Worm (Caenorhabditis elegans): Measurements from ENCODE around the gene Y73B6BL.31.

Y73B6BL.31 gene

DNA sequence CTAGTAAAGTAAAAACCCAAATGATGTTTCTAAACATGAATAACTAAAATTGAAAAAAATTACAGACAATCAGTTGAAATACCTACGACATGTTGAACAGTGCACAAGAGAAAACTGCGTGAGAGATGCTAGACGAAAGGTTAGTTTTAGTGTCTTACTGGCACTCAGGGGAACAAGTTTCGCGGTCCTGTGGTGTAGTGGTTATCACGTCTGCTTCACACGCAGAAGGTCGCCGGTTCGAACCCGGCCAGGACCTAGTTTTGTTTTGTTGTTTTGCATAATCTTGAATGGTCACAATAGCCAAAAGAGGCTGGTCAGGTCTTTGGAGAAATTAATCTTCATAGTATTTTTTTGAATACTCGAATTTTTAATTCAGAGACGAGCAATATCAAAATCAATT, 39.3 kb downstream of the Y73B6BL.31 start (continued):
- no peak for TF ChIP-seq F10B5.3 (tag; optimal IDR thresholded peaks at IDR 0.05)
- peak; percentile 93 for TF ChIP-seq arid-1 (GFP tag; conservative IDR thresholded peaks at IDR 0.05)
- no peak for TF ChIP-seq zag-1 (tag; optimal IDR thresholded peaks at IDR 0.05)
- TF ChIP-seq aha-1 (tag): peak; percentile 93

DNA sequence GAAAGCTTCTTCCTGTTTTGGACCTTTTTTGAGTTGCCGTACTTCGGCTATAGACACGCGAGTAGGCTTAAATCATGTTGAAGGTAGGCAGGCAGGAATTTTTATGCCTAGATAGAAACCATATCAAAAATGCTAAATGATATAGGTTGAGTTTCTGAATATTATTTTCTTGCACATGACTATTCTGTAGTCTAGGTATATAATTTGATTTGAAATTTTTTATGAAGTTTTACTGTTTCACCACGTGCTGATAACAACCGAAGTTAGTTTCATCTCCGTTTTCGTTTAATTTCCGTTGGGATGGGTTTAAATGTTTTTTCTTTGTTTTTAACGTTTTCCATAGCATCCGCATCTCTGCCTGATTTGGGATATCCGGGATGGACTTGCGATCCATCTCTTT, 45.3 kb downstream of the Y73B6BL.31 start, which contains the start of gene Y73B6BL.37:
Y73B6BL.37 (plus strand) TSS at position 301 of the 400 bp plus-strand sequence.
- TF ChIP-seq hlh-11 (tag; optimal IDR thresholded peaks at IDR 0.05) (no peak), dmd-8 (GFP tag; IDR thresholded peaks at IDR 0.05) (no peak), zip-2 (tag; optimal IDR thresholded peaks at IDR 0.05) (no peak), aha-1 (tag) (no peak), mdt-29 (GFP tag; IDR thresholded peaks at IDR 0.05) (no peak), ZK337.2 (GFP tag; IDR thresholded peaks at IDR 0.05) (no peak), R02D3.7 (tag; optimal IDR thresholded peaks at IDR 0.05) (no peak), nhr-6 (tag; optimal IDR thresholded peaks at IDR 0.05) (no peak), snpc-4 (tag; optimal IDR thresholded peaks at IDR 0.05) (no peak), nhr-25 (tag; optimal IDR thresholded peaks at IDR 0.05; ENCODE audit: borderline replicate concordance, insufficient read depth) (no peak), nhr-76 (tag; optimal IDR thresholded peaks at IDR 0.05) (no peak)

ce11 chrIV:6491915-6492314, 50.2 kb downstream of the Y73B6BL.31 start:
- no peak for TF ChIP-seq lin-13 (GFP tag; optimal IDR thresholded peaks at IDR 0.05)
- TF ChIP-seq nhr-76 (tag; optimal IDR thresholded peaks at IDR 0.05): no peak
- no peak for TF ChIP-seq nhr-41 (GFP tag; IDR thresholded peaks at IDR 0.05)

- TF ChIP-seq nhr-76 (tag; optimal IDR thresholded peaks at IDR 0.05): no peak
- TF ChIP-seq Y5F2A.4 (GFP tag; optimal IDR thresholded peaks at IDR 0.05): no peak
- TF ChIP-seq ama-1 (optimal IDR thresholded peaks at IDR 0.05): no peak
- TF ChIP-seq snpc-4 (tag; optimal IDR thresholded peaks at IDR 0.05): no peak
- no peak for TF ChIP-seq ces-1 (GFP tag; optimal IDR thresholded peaks at IDR 0.05)
- TF ChIP-seq mes-2 (tag; optimal IDR thresholded peaks at IDR 0.05; ENCODE audit: poor library complexity, severe bottlenecking): no peak
- TF ChIP-seq daf-19 (GFP tag; conservative IDR thresholded peaks at IDR 0.05): no peak
- TF ChIP-seq tra-1 (GFP tag; IDR thresholded peaks at IDR 0.05): no peak
- no peak for TF ChIP-seq T26A8.4 (GFP tag; IDR thresholded peaks at IDR 0.05)
- TF ChIP-seq mep-1 (tag; optimal IDR thresholded peaks at IDR 0.05): no peak
- TF ChIP-seq egl-43 (GFP tag; IDR thresholded peaks at IDR 0.05): no peak
- no peak for TF ChIP-seq cey-2 (tag; optimal IDR thresholded peaks at IDR 0.05; ENCODE audit: borderline replicate concordance, insufficient read depth)
- TF ChIP-seq spr-3 (GFP tag; optimal IDR thresholded peaks at IDR 0.05): no peak
- no peak for TF ChIP-seq lim-7 (GFP tag; IDR thresholded peaks at IDR 0.05)
These were observed 51.6 kb downstream of the Y73B6BL.31 start, which contains the start of gene Y73B6BL.44 for ce11 chrIV:6493299-6493698. Gene Y73B6BL.44, plus strand, starts transcription at chrIV:6493599.

DNA sequence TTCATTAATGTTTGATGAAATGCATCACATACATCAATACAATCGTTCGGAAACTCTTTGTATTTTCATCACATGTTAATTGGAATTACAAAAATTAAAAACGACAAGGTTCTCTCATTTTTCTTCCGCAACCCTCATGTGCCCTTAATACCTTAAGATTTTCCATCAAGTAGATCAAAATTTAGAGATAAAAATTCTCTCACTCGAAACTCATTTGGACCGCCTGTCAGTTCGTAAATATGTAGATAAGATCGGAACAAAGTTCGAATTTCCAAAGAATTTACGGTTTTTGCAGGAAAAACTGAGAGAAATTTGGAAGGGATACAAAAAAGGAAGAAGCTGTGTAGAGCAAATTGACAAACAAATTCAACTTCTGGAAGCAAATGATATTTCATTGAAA, 54.4 kb downstream of the Y73B6BL.31 start:
- TF ChIP-seq duxl-1 (tag; optimal IDR thresholded peaks at IDR 0.05; ENCODE audit: poor library complexity): no peak
- no peak for TF ChIP-seq lim-7 (GFP tag; IDR thresholded peaks at IDR 0.05)
- TF ChIP-seq madf-5 (GFP tag; IDR thresholded peaks at IDR 0.05): no peak
- TF ChIP-seq dmd-8 (GFP tag; IDR thresholded peaks at IDR 0.05): no peak
- no peak for TF ChIP-seq lin-1 (GFP tag; IDR thresholded peaks at IDR 0.05)
- no peak for TF ChIP-seq lin-15B (tag; optimal IDR thresholded peaks at IDR 0.05)
- no peak for TF ChIP-seq unc-62 (GFP tag; optimal IDR thresholded peaks at IDR 0.05 in 1 of 2)
- TF ChIP-seq unc-62 (tag; optimal IDR thresholded peaks at IDR 0.05): no peak
- TF ChIP-seq aly-2 (tag; optimal IDR thresholded peaks at IDR 0.05): no peak
- TF ChIP-seq T20F7.1 (GFP tag; optimal IDR thresholded peaks at IDR 0.05): no peak

All from whole organism, L4 larva.